Fruit fly (Drosophila melanogaster): Measurements from ENCODE around the gene Ets65A.

DNA sequence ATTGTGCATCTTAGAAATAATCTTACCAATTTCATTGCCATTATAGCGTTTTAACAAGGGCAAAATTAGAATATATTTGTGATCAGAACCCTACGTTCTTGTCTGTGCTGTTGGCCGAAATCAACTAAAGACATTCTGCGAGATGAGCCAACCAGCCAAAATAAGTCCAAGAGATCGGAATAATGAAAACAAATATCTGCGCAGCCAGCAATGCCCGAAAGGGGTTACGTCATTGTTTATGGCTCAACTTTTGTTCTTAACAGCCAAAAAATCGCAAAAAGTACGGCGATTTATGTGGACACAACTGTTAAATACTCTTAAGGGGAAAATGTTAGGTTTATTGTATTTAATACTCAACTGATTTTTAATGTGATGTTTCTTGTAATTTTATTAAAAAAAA lies 61.1 kb downstream of the Ets65A start, which contains the start of gene Cpr65Ay:
- no peak for TF ChIP-seq pan (optimal IDR thresholded peaks at IDR 0.05)
- TF ChIP-seq EcR (GFP tag; optimal IDR thresholded peaks at IDR 0.05): no peak
- no peak for TF ChIP-seq psq (optimal IDR thresholded peaks at IDR 0.05)
- TF ChIP-seq CG8478 (optimal IDR thresholded peaks at IDR 0.05): no peak
